Fruit fly (Drosophila melanogaster) whole organism, wandering third instar larva: Measurements from ENCODE around the gene Prx5.

Experiments
- Abd-B ChIP-seq: fragments of >200 bp; optimal IDR thresholded peaks from 2 replicates; lab custom pipeline; 2017; ENCODE audit warnings: missing biosample characterization, missing genetic modification characterization
- CG32264 ChIP-seq: fragments of 200-800 bp; sonication (Bioruptor generic); optimal IDR thresholded peaks from 2 replicates; lab custom pipeline; 2016; ENCODE audit warnings: missing biosample characterization, missing genetic modification characterization
- CG9705 ChIP-seq: fragments of 200-800 bp; sonication (Bioruptor generic); optimal IDR thresholded peaks from 2 replicates; lab custom pipeline; 2018; ENCODE audit warnings: missing biosample characterization, mild to moderate bottlenecking, missing genetic modification characterization
- CrebA ChIP-seq: fragments of 200-800 bp; sonication (Bioruptor generic); optimal IDR thresholded peaks from 2 replicates; lab custom pipeline; 2016; ENCODE audit warnings: missing biosample characterization, mild to moderate bottlenecking, missing genetic modification characterization, borderline replicate concordance
- Dfd ChIP-seq: fragments of >200 bp; optimal IDR thresholded peaks from 2 replicates; lab custom pipeline; 2017; ENCODE audit warnings: missing biosample characterization, missing genetic modification characterization
- Dif ChIP-seq: fragments of 200-275, 200-300 bp; sonication (Bioruptor generic); optimal IDR thresholded peaks from 2 replicates; lab custom pipeline; 2018; ENCODE audit warnings: missing biosample characterization, missing genetic modification characterization; ENCODE audit not compliant: partially characterized antibody
- GATAd ChIP-seq: sonication (Bioruptor generic); optimal IDR thresholded peaks from 2 replicates; lab custom pipeline; 2016; ENCODE audit warnings: missing biosample characterization, missing genetic modification characterization
- HLH106 ChIP-seq: fragments of 200-800 bp; optimal IDR thresholded peaks from 3 replicates; lab custom pipeline; 2019; ENCODE audit warnings: missing biosample characterization, mild to moderate bottlenecking, missing genetic modification characterization, moderate library complexity
- Hnf4 ChIP-seq: fragments of 200-800 bp; sonication (Bioruptor generic); optimal IDR thresholded peaks from 2 replicates; lab custom pipeline; 2016; ENCODE audit warnings: missing biosample characterization, mild to moderate bottlenecking, missing genetic modification characterization
- Hr78 ChIP-seq: fragments of >200 bp; optimal IDR thresholded peaks from 2 replicates; lab custom pipeline; 2017; ENCODE audit warnings: missing biosample characterization, missing genetic modification characterization
- Hr83 ChIP-seq: fragments of 200-300 bp; sonication (Bioruptor generic); optimal IDR thresholded peaks from 2 replicates; lab custom pipeline; 2016; ENCODE audit warnings: missing biosample characterization, mild to moderate bottlenecking, missing genetic modification characterization, moderate library complexity; ENCODE audit not compliant: poor library complexity, severe bottlenecking
- Jra ChIP-seq: sonication (Bioruptor generic); optimal IDR thresholded peaks from 2 replicates; lab custom pipeline; 2016; ENCODE audit warnings: missing biosample characterization, missing genetic modification characterization
- Mio ChIP-seq: sonication (Bioruptor generic); optimal IDR thresholded peaks from 2 replicates; lab custom pipeline; 2016; ENCODE audit warnings: missing biosample characterization, missing genetic modification characterization
- Myc ChIP-seq: fragments of >200 bp; optimal IDR thresholded peaks from 2 replicates; lab custom pipeline; 2017
- N ChIP-seq: fragments of >200 bp; optimal IDR thresholded peaks from 2 replicates; lab custom pipeline; 2018; ENCODE audit warnings: missing biosample characterization, missing external identifiers, missing genetic modification characterization
- OdsH ChIP-seq: fragments of 200-800 bp; sonication (Bioruptor generic); optimal IDR thresholded peaks from 2 replicates; lab custom pipeline; 2016; ENCODE audit warnings: missing biosample characterization, mild to moderate bottlenecking, missing genetic modification characterization
- Rel ChIP-seq, 2 experiments: fragments of 200-800 bp; sonication (Bioruptor generic) in 1 of 2; optimal IDR thresholded peaks; 2 replicates in 1 of 2; 3 replicates in 1 of 2; lab custom pipeline; 2016 to 2019; ENCODE audit warnings: mild to moderate bottlenecking in 2 of 2, missing biosample characterization in 2 of 2, missing genetic modification characterization in 2 of 2, moderate library complexity in 1 of 2
- Sp1 ChIP-seq: fragments of 200-800 bp; sonication (Bioruptor generic); optimal IDR thresholded peaks from 3 replicates; lab custom pipeline; 2019; ENCODE audit warnings: missing biosample characterization, mild to moderate bottlenecking, missing genetic modification characterization, moderate library complexity
- br ChIP-seq: fragments of 200-800 bp; sonication (Bioruptor generic); optimal IDR thresholded peaks from 2 replicates; lab custom pipeline; 2016; ENCODE audit warnings: missing biosample characterization, missing genetic modification characterization
- brk ChIP-seq: fragments of 200-800 bp; sonication (Bioruptor generic); optimal IDR thresholded peaks from 2 replicates; lab custom pipeline; 2016; ENCODE audit warnings: missing biosample characterization, mild to moderate bottlenecking, missing genetic modification characterization
- dl ChIP-seq, 2 experiments: fragments of 175-275, 200-275 bp in 1 of 2; fragments of 200-275 bp in 1 of 2; sonication (Bioruptor generic); optimal IDR thresholded peaks; lab custom pipeline; 2018; ENCODE audit warnings: mild to moderate bottlenecking in 2 of 2, missing biosample characterization in 2 of 2, missing genetic modification characterization in 2 of 2, moderate library complexity in 2 of 2; ENCODE audit not compliant: partially characterized antibody in 2 of 2, insufficient read depth in 1 of 2
- dmrt93B ChIP-seq: fragments of 200-800 bp; sonication (Bioruptor generic); optimal IDR thresholded peaks from 2 replicates; lab custom pipeline; 2018; ENCODE audit warnings: missing biosample characterization, mild to moderate bottlenecking, missing genetic modification characterization
- dsf ChIP-seq: sonication (Bioruptor generic); optimal IDR thresholded peaks from 2 replicates; lab custom pipeline; 2016; ENCODE audit warnings: missing biosample characterization, missing genetic modification characterization, borderline replicate concordance
- ey ChIP-seq: fragments of 200-800 bp; sonication (Bioruptor generic); optimal IDR thresholded peaks from 2 replicates; lab custom pipeline; 2016; ENCODE audit warnings: missing biosample characterization, missing genetic modification characterization
- foxo ChIP-seq, 2 experiments: fragments of 200-800 bp; sonication (Bioruptor generic); optimal IDR thresholded peaks; 2 replicates in 1 of 2; 3 replicates in 1 of 2; lab custom pipeline; 2016 to 2017; ENCODE audit warnings: missing biosample characterization in 2 of 2, missing genetic modification characterization in 2 of 2
- fru ChIP-seq: fragments of 200-800 bp; sonication (Bioruptor generic); optimal IDR thresholded peaks from 3 replicates; lab custom pipeline; 2016; ENCODE audit warnings: missing biosample characterization, mild to moderate bottlenecking, missing genetic modification characterization
- h ChIP-seq: fragments of 200-800 bp; sonication (Bioruptor generic); optimal IDR thresholded peaks from 3 replicates; lab custom pipeline; 2016; ENCODE audit warnings: missing biosample characterization, mild to moderate bottlenecking, missing genetic modification characterization
- jim ChIP-seq: fragments of 175-275, 200-325 bp; sonication (Bioruptor generic); optimal IDR thresholded peaks from 2 replicates; lab custom pipeline; 2016; ENCODE audit warnings: missing biosample characterization, mild to moderate bottlenecking, missing genetic modification characterization
- lola ChIP-seq: fragments of >200 bp; optimal IDR thresholded peaks from 2 replicates; lab custom pipeline; 2017; ENCODE audit warnings: missing biosample characterization, missing genetic modification characterization
- pan ChIP-seq: fragments of >200 bp; optimal IDR thresholded peaks from 2 replicates; lab custom pipeline; 2017
- psq ChIP-seq: fragments of 200-800 bp; sonication (Bioruptor generic); optimal IDR thresholded peaks from 3 replicates; lab custom pipeline; 2017; ENCODE audit warnings: missing biosample characterization, mild to moderate bottlenecking, missing genetic modification characterization, moderate library complexity
- rgr ChIP-seq: fragments of 200-800 bp; sonication (Bioruptor generic); optimal IDR thresholded peaks from 3 replicates; lab custom pipeline; 2016; ENCODE audit warnings: missing biosample characterization, mild to moderate bottlenecking, missing genetic modification characterization
- sage ChIP-seq: fragments of 200-800 bp; sonication (Bioruptor generic); optimal IDR thresholded peaks from 2 replicates; lab custom pipeline; 2016; ENCODE audit warnings: missing biosample characterization, mild to moderate bottlenecking, missing genetic modification characterization
- sv ChIP-seq: fragments of 200-800 bp; sonication (Bioruptor generic); optimal IDR thresholded peaks from 3 replicates; lab custom pipeline; 2016; ENCODE audit warnings: missing biosample characterization, missing genetic modification characterization
- tai ChIP-seq: sonication (Bioruptor generic); optimal IDR thresholded peaks from 2 replicates; lab custom pipeline; 2016; ENCODE audit warnings: missing biosample characterization, missing genetic modification characterization
- usp ChIP-seq: fragments of >200 bp; optimal IDR thresholded peaks from 2 replicates; lab custom pipeline; 2017; ENCODE audit warnings: missing biosample characterization, missing genetic modification characterization
- woc ChIP-seq: sonication (Bioruptor generic); optimal IDR thresholded peaks from 2 replicates; lab custom pipeline; 2016; ENCODE audit warnings: missing biosample characterization, mild to moderate bottlenecking, missing genetic modification characterization

The Prx5 gene

dm6 chr3R:18171983-18172967 is 5.2 kb upstream of the Prx5 start (continued):
- no peak for TF ChIP-seq Mio

dm6 chr3R:18169982-18170531 is 3.0 kb upstream of the Prx5 start:
- no peak for TF ChIP-seq dmrt93B (GFP tag; lab: Kevin White, UChicago)
- TF ChIP-seq dl (GFP tag; optimal IDR thresholded peaks at IDR 0.05; lab: Kevin White, UChicago; ENCODE audit: insufficient read depth in 1 of 2, partially characterized antibody in 2 of 2) = peak in 1 of 2 experiments; percentile 35
- no peak for TF ChIP-seq Hr78 (GFP tag; lab: Kevin White, UChicago)
- TF ChIP-seq tai = no peak
- peak; percentile 63 for TF ChIP-seq Dif (GFP tag; lab: Kevin White, UChicago)
- TF ChIP-seq Hnf4 (GFP tag; lab: Kevin White, UChicago) = no peak
- TF ChIP-seq dsf (GFP tag; lab: Kevin White, UChicago) = no peak
- no peak for TF ChIP-seq br
- TF ChIP-seq fru = no peak
- no peak for TF ChIP-seq jim (GFP tag; lab: Kevin White, UChicago)
- no peak for TF ChIP-seq CG32264 (GFP tag; lab: Kevin White, UChicago)
- no peak for TF ChIP-seq N (GFP tag; lab: Kevin White, UChicago)
- no peak for TF ChIP-seq Abd-B (GFP tag; lab: Kevin White, UChicago)
- no peak for TF ChIP-seq HLH106 (tag; lab: Kevin White, UChicago)
- TF ChIP-seq, all 38 proteins: peak for 2

- TF ChIP-seq psq (GFP tag; lab: Kevin White, UChicago) (no peak), sv (GFP tag; lab: Kevin White, UChicago) (no peak), foxo (GFP tag; optimal IDR thresholded peaks at IDR 0.05; lab: Kevin White, UChicago) (peak in 1 of 2 experiments; percentile 50), h (GFP tag; lab: Kevin White, UChicago) (peak; percentile 19), ey (GFP tag; lab: Kevin White, UChicago) (peak; percentile 33), pan (lab: Kevin White, UChicago) (no peak), rgr (GFP tag; lab: Kevin White, UChicago) (peak; percentile 29), fru (peak; percentile 25), OdsH (GFP tag; lab: Kevin White, UChicago) (no peak), Hr78 (GFP tag; lab: Kevin White, UChicago) (no peak), usp (GFP tag; lab: Kevin White, UChicago) (no peak), HLH106 (tag; lab: Kevin White, UChicago) (peak; percentile 25), brk (GFP tag; lab: Kevin White, UChicago) (no peak), Mio (no peak), Hnf4 (GFP tag; lab: Kevin White, UChicago) (peak; percentile 44)
- TF ChIP-seq, all 38 proteins: peak for 7
Observed at dm6 chr3R:18168929-18169350, 1.9 kb upstream of the Prx5 start.

- TF ChIP-seq h (GFP tag; lab: Kevin White, UChicago) = peak; percentile 29
- peak; percentile 34 for TF ChIP-seq HLH106 (tag; lab: Kevin White, UChicago)
- peak; percentile 58 for TF ChIP-seq rgr (GFP tag; lab: Kevin White, UChicago)
- no peak for TF ChIP-seq Myc (lab: Kevin White, UChicago)
- peak; percentile 31 for TF ChIP-seq fru
- TF ChIP-seq CG9705 (GFP tag; lab: Kevin White, UChicago) = no peak
- TF ChIP-seq foxo (GFP tag; optimal IDR thresholded peaks at IDR 0.05; lab: Kevin White, UChicago) = peak in 1 of 2 experiments; percentile 17
- no peak for TF ChIP-seq br
- TF ChIP-seq Mio = no peak
- no peak for TF ChIP-seq Hr78 (GFP tag; lab: Kevin White, UChicago)
- no peak for TF ChIP-seq pan (lab: Kevin White, UChicago)
- no peak for TF ChIP-seq ey (GFP tag; lab: Kevin White, UChicago)
- no peak for TF ChIP-seq woc
- no peak for TF ChIP-seq dsf (GFP tag; lab: Kevin White, UChicago)
- no peak for TF ChIP-seq Dfd (GFP tag; lab: Kevin White, UChicago)
- peak; percentile 70 for TF ChIP-seq Hr83 (GFP tag; lab: Kevin White, UChicago)
- no peak for TF ChIP-seq N (GFP tag; lab: Kevin White, UChicago)
- TF ChIP-seq GATAd (GFP tag; lab: Kevin White, UChicago) = no peak
- no peak for TF ChIP-seq lola (GFP tag; lab: Kevin White, UChicago)
- no peak for TF ChIP-seq Rel (GFP tag; optimal IDR thresholded peaks at IDR 0.05; lab: Kevin White, UChicago)
- peak; percentile 8 for TF ChIP-seq Rel (tag; optimal IDR thresholded peaks at IDR 0.05; lab: Kevin White, UChicago)
- TF ChIP-seq jim (GFP tag; lab: Kevin White, UChicago) = peak; percentile 1
- no peak for TF ChIP-seq CrebA
- TF ChIP-seq dl (GFP tag; optimal IDR thresholded peaks at IDR 0.05; lab: Kevin White, UChicago; ENCODE audit: insufficient read depth in 1 of 2, partially characterized antibody in 2 of 2) = peak; percentile 97
- no peak for TF ChIP-seq sage (GFP tag; lab: Kevin White, UChicago)
- TF ChIP-seq sv (GFP tag; lab: Kevin White, UChicago) = no peak
- TF ChIP-seq OdsH (GFP tag; lab: Kevin White, UChicago) = peak; percentile 36
- TF ChIP-seq usp (GFP tag; lab: Kevin White, UChicago) = no peak
- TF ChIP-seq psq (GFP tag; lab: Kevin White, UChicago) = peak; percentile 40
- TF ChIP-seq Sp1 (GFP tag; lab: Kevin White, UChicago) = peak; percentile 41
- TF ChIP-seq tai = no peak
- peak; percentile 10 for TF ChIP-seq Jra (GFP tag; lab: Kevin White, UChicago)
- TF ChIP-seq Dif (GFP tag; lab: Kevin White, UChicago) = peak; percentile 98
Observed at dm6 chr3R:18168398-18168797, 1.3 kb upstream of the Prx5 start.
